Worm (Caenorhabditis elegans): ENCODE results near the gene nspc-19.
"Not testable (repeated sequence)": the region's sequence is repeated elsewhere in the genome, so short reads cannot be mapped to it uniquely, and the experiment has no call there.

Gene nspc-19

ce11 chrX:14516560-14516959, 11.9 kb upstream of the nspc-19 start, which contains the start of gene D1025.10:
Gene D1025.10 (plus strand): TSS chrX:14516860.
- TF ChIP-seq W03F9.2 (tag; optimal IDR thresholded peaks at IDR 0.05) (no peak), him-1 (tag; optimal IDR thresholded peaks at IDR 0.05) (no peak), dao-5 (tag; optimal IDR thresholded peaks at IDR 0.05) (no peak)

ce11 chrX:14517842-14518241, 10.7 kb upstream of the nspc-19 start:
- TF ChIP-seq W03F9.2 (tag; optimal IDR thresholded peaks at IDR 0.05) (no peak), dao-5 (tag; optimal IDR thresholded peaks at IDR 0.05) (no peak), him-1 (tag; optimal IDR thresholded peaks at IDR 0.05) (no peak)

- TF ChIP-seq W03F9.2 (tag; optimal IDR thresholded peaks at IDR 0.05) = no peak
- no peak for TF ChIP-seq him-1 (tag; optimal IDR thresholded peaks at IDR 0.05)
- no peak for TF ChIP-seq dao-5 (tag; optimal IDR thresholded peaks at IDR 0.05)
These were observed 8.0 kb upstream of the nspc-19 start, which contains the start of gene D1025.1 for ce11 chrX:14520463-14520862. Gene D1025.1 (plus strand): TSS chrX:14520763.

ce11 chrX:14523275-14523674, 5.2 kb upstream of the nspc-19 start, which contains the start of gene nspc-16:
Gene nspc-16 (plus strand): TSS chrX:14523575.
- TF ChIP-seq W03F9.2 (tag; optimal IDR thresholded peaks at IDR 0.05) = no peak

ce11 chrX:14525081-14525324, 3.5 kb upstream of the nspc-19 start, which contains the start of gene nspc-17:
Gene nspc-17 (minus strand): TSS chrX:14525181.
- TF ChIP-seq dao-5, him-1, W03F9.2 (tag; optimal IDR thresholded peaks at IDR 0.05): not testable (repeated sequence)

- TF ChIP-seq him-1 (tag; optimal IDR thresholded peaks at IDR 0.05) (peak; percentile 99), W03F9.2 (tag; optimal IDR thresholded peaks at IDR 0.05) (peak; percentile 98), dao-5 (tag; optimal IDR thresholded peaks at IDR 0.05) (peak; percentile 87)
These were observed 2.9 kb upstream of the nspc-19 start for ce11 chrX:14525325-14526305.

- TF ChIP-seq him-1 (tag; optimal IDR thresholded peaks at IDR 0.05) (no peak), dao-5 (tag; optimal IDR thresholded peaks at IDR 0.05) (no peak), W03F9.2 (tag; optimal IDR thresholded peaks at IDR 0.05) (no peak)
These were observed 940 bp upstream of the nspc-19 start, which contains the start of gene nspc-18 for ce11 chrX:14527559-14527958. Gene nspc-18 (minus strand): TSS chrX:14527659.

ce11 chrX:14530107-14530506, 1.6 kb downstream of the nspc-19 start, which contains the start of gene nspc-20:
Gene nspc-20 (minus strand): TSS chrX:14530207.
- TF ChIP-seq him-1 (tag; optimal IDR thresholded peaks at IDR 0.05) (no peak), dao-5 (tag; optimal IDR thresholded peaks at IDR 0.05) (no peak), W03F9.2 (tag; optimal IDR thresholded peaks at IDR 0.05) (no peak)

- no peak for TF ChIP-seq W03F9.2 (tag; optimal IDR thresholded peaks at IDR 0.05)
- TF ChIP-seq dao-5 (tag; optimal IDR thresholded peaks at IDR 0.05) = no peak
- TF ChIP-seq him-1 (tag; optimal IDR thresholded peaks at IDR 0.05) = no peak
These were observed 5.6 kb downstream of the nspc-19 start, which contains the start of gene T24C2.5 for ce11 chrX:14534117-14534516. Gene T24C2.5 (plus strand): TSS chrX:14534417.

ce11 chrX:14534596-14534995, 6.1 kb downstream of the nspc-19 start:
- TF ChIP-seq him-1 (tag; optimal IDR thresholded peaks at IDR 0.05) (no peak), dao-5 (tag; optimal IDR thresholded peaks at IDR 0.05) (no peak), W03F9.2 (tag; optimal IDR thresholded peaks at IDR 0.05) (no peak)

ce11 chrX:14535913-14536312, 7.4 kb downstream of the nspc-19 start:
- TF ChIP-seq W03F9.2 (tag; optimal IDR thresholded peaks at IDR 0.05) (no peak), him-1 (tag; optimal IDR thresholded peaks at IDR 0.05) (no peak), dao-5 (tag; optimal IDR thresholded peaks at IDR 0.05) (no peak)

ce11 chrX:14537625-14538024, 9.1 kb downstream of the nspc-19 start:
- TF ChIP-seq W03F9.2 (tag; optimal IDR thresholded peaks at IDR 0.05) (no peak), dao-5 (tag; optimal IDR thresholded peaks at IDR 0.05) (no peak), him-1 (tag; optimal IDR thresholded peaks at IDR 0.05) (no peak)

- TF ChIP-seq him-1 (tag; optimal IDR thresholded peaks at IDR 0.05) = no peak
- TF ChIP-seq W03F9.2 (tag; optimal IDR thresholded peaks at IDR 0.05) = no peak
- TF ChIP-seq dao-5 (tag; optimal IDR thresholded peaks at IDR 0.05) = no peak
These were observed 11.0 kb downstream of the nspc-19 start for ce11 chrX:14539468-14539867.

- TF ChIP-seq dao-5 (tag; optimal IDR thresholded peaks at IDR 0.05) (no peak), W03F9.2 (tag; optimal IDR thresholded peaks at IDR 0.05) (no peak), him-1 (tag; optimal IDR thresholded peaks at IDR 0.05) (no peak)
These were observed 13.5 kb downstream of the nspc-19 start, which contains the start of gene fbxa-81 for ce11 chrX:14541992-14542391. Gene fbxa-81 (minus strand): TSS chrX:14542092.

All from whole organism, L4/young adult.